Worm (Caenorhabditis elegans) whole organism, L2 larva: ENCODE results near the gene H37A05.4.

Source experiments
- aly-2 ChIP-seq: fragments of 150-350 bp; optimal IDR thresholded peaks from 2 replicates; lab custom pipeline; 2014; ENCODE audit warnings: missing biosample characterization, missing genetic modification characterization
- ama-1 ChIP-seq: fragments of 150-350 bp; optimal IDR thresholded peaks from 2 replicates; lab custom pipeline; 2018; ENCODE audit warnings: inconsistent platforms
- blmp-1 ChIP-seq: sonication (generic microtip); optimal IDR thresholded peaks from 2 replicates; lab custom pipeline; 2017; ENCODE audit warnings: missing genetic modification characterization, mild to moderate bottlenecking, missing compliant biosample characterization, antibody characterized with exemption, moderate library complexity; ENCODE audit not compliant: insufficient read depth
- crh-2 ChIP-seq: sonication (generic microtip); optimal IDR thresholded peaks from 2 replicates; lab custom pipeline; 2017; ENCODE audit warnings: missing biosample characterization, missing genetic modification characterization
- dmd-4 ChIP-seq: sonication (generic microtip); optimal IDR thresholded peaks from 2 replicates; lab custom pipeline; 2017; ENCODE audit warnings: missing biosample characterization, missing genetic modification characterization
- egl-27 ChIP-seq: sonication (generic microtip); optimal IDR thresholded peaks from 3 replicates; lab custom pipeline; 2017; ENCODE audit warnings: missing biosample characterization, missing genetic modification reagents, missing genetic modification characterization
- fos-1 ChIP-seq: fragments of 150-350 bp; optimal IDR thresholded peaks from 2 replicates; lab custom pipeline; 2014; ENCODE audit warnings: missing biosample characterization, missing genetic modification characterization
- lsy-2 ChIP-seq, 2 experiments: fragments of 150-350 bp in 1 of 2; sonication (generic microtip) in 1 of 2; optimal IDR thresholded peaks; 2 replicates each; lab custom pipeline; 2014 to 2017; ENCODE audit warnings: missing biosample characterization in 2 of 2, missing genetic modification characterization in 2 of 2
- mdl-1 ChIP-seq, 2 experiments: fragments of 150-350 bp in 1 of 2; sonication (generic microtip) in 1 of 2; optimal IDR thresholded peaks; 2 replicates each; lab custom pipeline; 2017; ENCODE audit warnings: missing biosample characterization in 2 of 2, missing genetic modification characterization in 2 of 2
- nhr-11 ChIP-seq: fragments of 150-350 bp; optimal IDR thresholded peaks from 2 replicates; lab custom pipeline; 2014; ENCODE audit warnings: missing biosample characterization, missing genetic modification characterization
- nhr-12 ChIP-seq: fragments of 150-350 bp; optimal IDR thresholded peaks from 2 replicates; lab custom pipeline; 2014; ENCODE audit warnings: missing biosample characterization, missing genetic modification characterization
- snpc-4 ChIP-seq: fragments of 150-350 bp; optimal IDR thresholded peaks from 2 replicates; lab custom pipeline; 2014; ENCODE audit warnings: missing biosample characterization, missing genetic modification characterization

- TF ChIP-seq egl-27 (peak; percentile 50), snpc-4 (tag; lab: Kevin White, UChicago) (peak; percentile 52), nhr-12 (tag; lab: Kevin White, UChicago) (no peak), blmp-1 (tag; lab: Kevin White, UChicago) (peak; percentile 90), crh-2 (tag; lab: Kevin White, UChicago) (peak; percentile 93), aly-2 (tag; lab: Kevin White, UChicago) (no peak), fos-1 (tag; lab: Kevin White, UChicago) (peak; percentile 66), dmd-4 (no peak), ama-1 (lab: Kevin White, UChicago) (peak; percentile 76), lsy-2 (tag; optimal IDR thresholded peaks at IDR 0.05; lab: Kevin White, UChicago) (peak; percentile 39 to 80), nhr-11 (tag; lab: Kevin White, UChicago) (no peak), mdl-1 (tag; optimal IDR thresholded peaks at IDR 0.05; lab: Kevin White, UChicago) (peak; percentile 48 to 61)
These were observed 5.7 kb upstream of the H37A05.4 start for ce11 chrV:13655202-13655764.
